Worm (Caenorhabditis elegans) whole organism, L4 larva: ENCODE data around the gene srsx-31.
"Not testable (repeated sequence)": the region's sequence is repeated elsewhere in the genome, so short reads cannot be mapped to it uniquely, and the experiment has no call there.

Experiments
- D1046.2 ChIP-seq: fragments of 200-800 bp; sonication (Bioruptor generic); IDR thresholded peaks from 2 replicates; pipeline ENCODE4 v1.3.6; 2022; ENCODE audit warnings: missing genetic modification characterization, missing compliant biosample characterization
- Y5F2A.4 ChIP-seq: fragments of 200-800 bp; sonication (Bioruptor generic); optimal IDR thresholded peaks from 2 replicates; lab custom pipeline; 2018; ENCODE audit warnings: mild to moderate bottlenecking, missing genetic modification characterization, missing compliant biosample characterization
- Y75B8A.6 ChIP-seq: fragments of 200-800 bp; sonication (Bioruptor generic); IDR thresholded peaks from 2 replicates; pipeline ENCODE4 v1.3.6; 2022; ENCODE audit warnings: missing genetic modification reagents, missing genetic modification characterization, missing compliant biosample characterization
- ZK546.5 ChIP-seq, 2 experiments: sonication (generic microtip); optimal IDR thresholded peaks; 2 replicates each; lab custom pipeline; 2017; ENCODE audit warnings: missing biosample characterization in 2 of 2, missing genetic modification characterization in 2 of 2
- aha-1 ChIP-seq: fragments of 150-350 bp; peaks from one replicate; lab custom pipeline; 2014; ENCODE audit warnings: missing biosample characterization, missing genetic modification characterization
- aly-2 ChIP-seq: sonication (generic microtip); optimal IDR thresholded peaks from 2 replicates; lab custom pipeline; 2018; ENCODE audit warnings: missing biosample characterization, missing genetic modification characterization
- ama-1 ChIP-seq: fragments of 150-350 bp; optimal IDR thresholded peaks from 2 replicates; lab custom pipeline; 2014; ENCODE audit warnings: inconsistent platforms, mixed read lengths
- attf-4 ChIP-seq: sonication (generic microtip); optimal IDR thresholded peaks from 3 replicates; lab custom pipeline; 2017; ENCODE audit warnings: missing biosample characterization, missing genetic modification characterization
- ceh-20 ChIP-seq: fragments of 200-800 bp; sonication (Bioruptor generic); IDR thresholded peaks from 2 replicates; pipeline ENCODE4 v1.3.6; 2022; ENCODE audit warnings: missing genetic modification reagents, missing genetic modification characterization, missing compliant biosample characterization
- ceh-82 ChIP-seq: sonication (generic microtip); optimal IDR thresholded peaks from 2 replicates; lab custom pipeline; 2017; ENCODE audit warnings: missing biosample characterization, missing genetic modification characterization
- ces-1 ChIP-seq: fragments of 150-350 bp; sonication (generic microtip); optimal IDR thresholded peaks from 4 replicates; lab custom pipeline; 2014; ENCODE audit warnings: missing biosample characterization, missing genetic modification reagents, missing genetic modification characterization
- ctbp-1 ChIP-seq: fragments of 200-800 bp; sonication (Bioruptor generic); IDR thresholded peaks from 2 replicates; pipeline ENCODE4 v1.3.6; 2022; ENCODE audit warnings: missing genetic modification reagents, missing genetic modification characterization, missing compliant biosample characterization
- daf-16 ChIP-seq, 3 experiments: sonication (generic microtip); optimal IDR thresholded peaks; 2 replicates each; lab custom pipeline; 2016 to 2017; ENCODE audit warnings: missing genetic modification characterization in 3 of 3, missing genetic modification reagents in 3 of 3, mild to moderate bottlenecking in 2 of 3, missing compliant biosample characterization in 2 of 3, missing biosample characterization in 1 of 3, moderate library complexity in 1 of 3
- dmd-6 ChIP-seq: fragments of 200-800 bp; sonication (Bioruptor generic); IDR thresholded peaks from 2 replicates; pipeline ENCODE4 v1.3.6; 2022; ENCODE audit warnings: missing genetic modification reagents, missing genetic modification characterization, missing compliant biosample characterization
- dpl-1 ChIP-seq: fragments of 150-350 bp; optimal IDR thresholded peaks from 2 replicates; lab custom pipeline; 2014; ENCODE audit warnings: missing biosample characterization, missing genetic modification reagents, missing genetic modification characterization
- hlh-11 ChIP-seq: fragments of 200-800 bp; sonication (Bioruptor generic); optimal IDR thresholded peaks from 2 replicates; lab custom pipeline; 2018; ENCODE audit warnings: mild to moderate bottlenecking, missing genetic modification characterization, missing compliant biosample characterization
- hmg-1.1 ChIP-seq: fragments of 200-800 bp; sonication (Bioruptor generic); IDR thresholded peaks from 2 replicates; pipeline ENCODE4 v1.3.6; 2022; ENCODE audit warnings: missing genetic modification reagents, missing genetic modification characterization, missing compliant biosample characterization
- lim-7 ChIP-seq: fragments of 200-800 bp; sonication (Bioruptor generic); IDR thresholded peaks from 2 replicates; pipeline ENCODE4 v1.3.6; 2022; ENCODE audit warnings: missing genetic modification characterization, missing compliant biosample characterization
- lin-1 ChIP-seq: fragments of 200-800 bp; sonication (Bioruptor generic); IDR thresholded peaks from 2 replicates; pipeline ENCODE4 v1.3.6; 2022; ENCODE audit warnings: missing genetic modification reagents, missing genetic modification characterization, missing compliant biosample characterization
- lin-39 ChIP-seq: fragments of 150-350 bp; optimal IDR thresholded peaks from 2 replicates; lab custom pipeline; 2014; ENCODE audit warnings: missing biosample characterization, missing genetic modification reagents, missing genetic modification characterization
- lir-3 ChIP-seq: sonication (generic microtip); optimal IDR thresholded peaks from 2 replicates; lab custom pipeline; 2016; ENCODE audit warnings: mild to moderate bottlenecking, missing genetic modification characterization, missing compliant biosample characterization
- madf-9 ChIP-seq: fragments of 200-800 bp; sonication (Bioruptor generic); conservative IDR thresholded peaks from 2 replicates; pipeline ENCODE4 v1.3.6; 2022; ENCODE audit warnings: missing genetic modification reagents, missing genetic modification characterization, missing compliant biosample characterization
- mdl-1 ChIP-seq, 2 experiments: fragments of 150-350 bp in 1 of 2; sonication (generic microtip) in 1 of 2; optimal IDR thresholded peaks; 2 replicates each; lab custom pipeline; 2014 to 2017; ENCODE audit warnings: missing biosample characterization in 2 of 2, missing genetic modification characterization in 2 of 2
- mep-1 ChIP-seq: fragments of 150-350 bp; sonication (generic microtip); optimal IDR thresholded peaks from 3 replicates; lab custom pipeline; 2014; ENCODE audit warnings: missing biosample characterization, missing genetic modification characterization
- mxl-3 ChIP-seq: fragments of 200-800 bp; sonication (Bioruptor generic); optimal IDR thresholded peaks from 2 replicates; lab custom pipeline; 2018; ENCODE audit warnings: mild to moderate bottlenecking, missing genetic modification characterization, missing compliant biosample characterization
- nhr-10 ChIP-seq: fragments of 150-350 bp; optimal IDR thresholded peaks from 2 replicates; lab custom pipeline; 2014; ENCODE audit warnings: missing biosample characterization, missing genetic modification characterization
- nhr-11 ChIP-seq: fragments of 150-350 bp; optimal IDR thresholded peaks from 2 replicates; lab custom pipeline; 2014; ENCODE audit warnings: missing biosample characterization, missing genetic modification characterization
- nhr-237 ChIP-seq: sonication (generic microtip); optimal IDR thresholded peaks from 2 replicates; lab custom pipeline; 2017; ENCODE audit warnings: missing biosample characterization, missing genetic modification characterization
- nhr-28 ChIP-seq: fragments of 150-350 bp; optimal IDR thresholded peaks from 2 replicates; lab custom pipeline; 2014; ENCODE audit warnings: missing biosample characterization, missing genetic modification characterization
- nhr-42 ChIP-seq: fragments of 200-800 bp; sonication (Bioruptor generic); IDR thresholded peaks from 2 replicates; pipeline ENCODE4 v1.3.6; 2022; ENCODE audit warnings: missing genetic modification characterization, missing compliant biosample characterization
- nhr-6 ChIP-seq: fragments of 150-350 bp; optimal IDR thresholded peaks from 2 replicates; lab custom pipeline; 2014; ENCODE audit warnings: missing biosample characterization, missing genetic modification characterization
- nhr-76 ChIP-seq: fragments of 150-350 bp; optimal IDR thresholded peaks from 2 replicates; lab custom pipeline; 2014; ENCODE audit warnings: missing biosample characterization, missing genetic modification characterization
- nhr-77 ChIP-seq: fragments of 150-350 bp; optimal IDR thresholded peaks from 2 replicates; lab custom pipeline; 2014; ENCODE audit warnings: missing biosample characterization, missing genetic modification characterization
- pha-4 ChIP-seq, 2 experiments: fragments of 150-350 bp in 1 of 2; fragments of 200-800 bp in 1 of 2; sonication (Bioruptor generic) in 1 of 2; IDR thresholded peaks in 1 of 2; optimal IDR thresholded peaks in 1 of 2; 2 replicates each; pipeline versions ENCODE4 v1.3.6 to Lab custom; 2014 to 2022; ENCODE audit warnings: missing genetic modification characterization in 2 of 2, missing genetic modification reagents in 2 of 2, missing biosample characterization in 1 of 2, missing compliant biosample characterization in 1 of 2
- saeg-2 ChIP-seq: fragments of 200-800 bp; sonication (Bioruptor generic); IDR thresholded peaks from 2 replicates; pipeline ENCODE4 v1.3.6; 2022; ENCODE audit warnings: missing genetic modification reagents, missing genetic modification characterization, missing compliant biosample characterization
- snpc-1.2 ChIP-seq: fragments of 200-800 bp; sonication (Bioruptor generic); IDR thresholded peaks from 2 replicates; pipeline ENCODE4 v1.3.6; 2022; ENCODE audit warnings: missing genetic modification reagents, missing genetic modification characterization, missing compliant biosample characterization
- spr-1 ChIP-seq: sonication (generic microtip); optimal IDR thresholded peaks from 2 replicates; lab custom pipeline; 2016; ENCODE audit warnings: mild to moderate bottlenecking, missing genetic modification characterization, missing compliant biosample characterization
- unc-39 ChIP-seq: sonication (generic microtip); optimal IDR thresholded peaks from 2 replicates; lab custom pipeline; 2017; ENCODE audit warnings: missing biosample characterization, missing genetic modification characterization
- zfp-3 ChIP-seq: fragments of 200-800 bp; sonication (Bioruptor generic); conservative IDR thresholded peaks from 2 replicates; pipeline ENCODE4 v1.3.6; 2022; ENCODE audit warnings: missing genetic modification reagents, missing genetic modification characterization, missing compliant biosample characterization

srsx-31 gene

DNA sequence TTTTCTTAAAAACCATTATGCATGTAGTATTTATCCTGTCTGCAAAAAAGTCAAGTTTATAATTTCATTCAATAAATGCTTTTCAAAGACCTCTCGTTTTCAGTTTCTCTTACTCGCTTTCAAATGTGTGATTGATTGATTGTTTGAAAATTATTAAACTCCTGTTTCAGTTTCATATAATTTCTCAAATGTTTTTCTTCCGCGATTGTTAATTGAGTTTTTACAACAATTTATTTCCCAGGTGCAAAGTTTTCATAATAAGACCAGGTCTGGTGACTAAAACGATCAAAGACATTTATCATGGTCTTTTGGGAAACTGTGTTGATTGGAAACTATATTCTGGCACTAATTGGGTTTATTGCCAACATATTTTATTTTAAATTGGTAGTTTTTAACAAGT is 39.5 kb upstream of the srsx-31 start, which contains the start of gene T03F7.6:
T03F7.6 (plus strand) TSS at position 301 of the 400 bp plus-strand sequence.
- TF ChIP-seq Y75B8A.6 (GFP tag; lab: Robert Waterston, UW) = no peak
- no peak for TF ChIP-seq nhr-10 (tag; lab: Kevin White, UChicago)
- TF ChIP-seq mep-1 (tag; lab: Kevin White, UChicago) = no peak
- TF ChIP-seq zfp-3 = no peak
- TF ChIP-seq madf-9 (GFP tag; lab: Robert Waterston, UW) = no peak
- no peak for TF ChIP-seq nhr-76 (tag; lab: Kevin White, UChicago)
- no peak for TF ChIP-seq D1046.2 (GFP tag; lab: Robert Waterston, UW)
- no peak for TF ChIP-seq lin-39 (tag; lab: Kevin White, UChicago)
- TF ChIP-seq lir-3 (tag; lab: Kevin White, UChicago) = no peak
- TF ChIP-seq hmg-1.1 (GFP tag; lab: Robert Waterston, UW) = no peak
- TF ChIP-seq dpl-1 (GFP tag; lab: Kevin White, UChicago) = no peak
- TF ChIP-seq unc-39 (tag; lab: Kevin White, UChicago) = no peak
- no peak for TF ChIP-seq nhr-237 (tag; lab: Kevin White, UChicago)
- TF ChIP-seq snpc-1.2 (GFP tag; lab: Robert Waterston, UW) = no peak
- no peak for TF ChIP-seq aha-1 (tag; lab: Kevin White, UChicago)

DNA sequence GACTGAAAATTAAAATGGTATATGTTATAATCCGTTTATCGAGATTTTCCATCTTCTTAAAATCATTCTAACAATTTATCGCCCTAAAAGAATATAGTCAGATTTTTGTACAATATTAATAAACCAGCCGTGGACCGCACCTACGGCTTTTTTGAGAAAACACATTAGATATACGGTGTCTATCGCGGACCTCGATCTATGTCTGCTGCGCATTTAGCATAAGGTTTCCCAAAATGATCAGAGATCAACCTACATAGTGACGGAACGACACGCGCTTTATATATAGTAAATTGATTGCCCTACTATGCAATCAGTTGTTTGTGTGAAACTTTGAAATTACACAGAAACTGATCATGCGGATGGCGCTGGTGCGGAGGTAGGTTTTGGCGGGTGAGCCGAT is 37.8 kb upstream of the srsx-31 start:
- TF ChIP-seq mxl-3 (GFP tag; lab: Kevin White, UChicago) = no peak
- no peak for TF ChIP-seq Y5F2A.4
- no peak for TF ChIP-seq ces-1 (GFP tag; lab: Kevin White, UChicago)
- TF ChIP-seq ctbp-1 (GFP tag; lab: Robert Waterston, UW) = no peak
- TF ChIP-seq spr-1 (tag; lab: Kevin White, UChicago) = no peak
- no peak for TF ChIP-seq nhr-11
- TF ChIP-seq ZK546.5 (tag; optimal IDR thresholded peaks at IDR 0.05; lab: Kevin White, UChicago) = no peak
- no peak for TF ChIP-seq ceh-82

DNA sequence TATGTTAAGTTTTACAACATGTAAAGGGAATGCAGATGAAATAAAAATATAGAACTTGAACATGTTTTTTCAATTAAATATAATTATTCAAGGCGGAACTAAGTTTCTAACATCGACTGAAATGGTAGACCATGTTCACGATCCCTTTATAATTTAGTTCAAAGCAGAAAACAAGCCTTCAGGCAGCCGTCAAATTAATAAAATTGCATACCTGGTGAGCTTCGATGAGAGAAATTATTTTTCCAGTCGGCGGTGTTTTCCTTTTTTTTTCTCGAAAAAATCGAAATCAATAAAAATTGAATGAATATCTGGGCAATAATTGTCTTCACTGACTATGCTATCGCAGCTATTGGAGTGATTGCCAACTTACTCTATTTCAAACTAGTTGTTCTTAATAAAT is 36.0 kb upstream of the srsx-31 start, which contains the start of gene C03E10.1:
C03E10.1 (plus strand) TSS at position 301 of the 400 bp plus-strand sequence.
- TF ChIP-seq ctbp-1 (GFP tag; lab: Robert Waterston, UW) (no peak), nhr-28 (tag; lab: Kevin White, UChicago) (no peak), nhr-42 (GFP tag; lab: Robert Waterston, UW) (no peak), attf-4 (tag; lab: Kevin White, UChicago) (no peak)

DNA sequence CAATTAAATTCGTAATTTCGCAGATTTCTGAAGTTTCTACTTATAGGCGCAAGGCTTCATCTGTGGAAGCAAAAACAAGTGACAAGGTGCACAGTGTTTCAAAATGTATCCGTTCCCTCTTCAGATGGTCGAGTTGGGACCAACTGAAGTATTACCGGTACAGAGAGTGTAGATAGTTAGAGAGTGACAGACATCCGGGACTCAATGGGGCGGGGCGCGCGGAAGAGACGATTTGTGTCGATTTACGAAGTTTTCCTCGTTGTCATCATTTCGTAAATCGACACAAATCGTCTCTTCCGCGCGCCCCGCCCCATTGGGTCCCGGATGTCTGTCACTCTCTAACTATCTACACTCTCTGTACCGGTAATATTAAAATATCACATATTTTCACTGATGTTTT is 31.2 kb upstream of the srsx-31 start, which contains the start of gene C03E10.3:
C03E10.3 (plus strand) TSS at position 301 of the 400 bp plus-strand sequence.
- not testable (repeated sequence) for TF ChIP-seq nhr-11; nhr-237 (tag; lab: Kevin White, UChicago); dmd-6 (GFP tag; lab: Robert Waterston, UW)

DNA sequence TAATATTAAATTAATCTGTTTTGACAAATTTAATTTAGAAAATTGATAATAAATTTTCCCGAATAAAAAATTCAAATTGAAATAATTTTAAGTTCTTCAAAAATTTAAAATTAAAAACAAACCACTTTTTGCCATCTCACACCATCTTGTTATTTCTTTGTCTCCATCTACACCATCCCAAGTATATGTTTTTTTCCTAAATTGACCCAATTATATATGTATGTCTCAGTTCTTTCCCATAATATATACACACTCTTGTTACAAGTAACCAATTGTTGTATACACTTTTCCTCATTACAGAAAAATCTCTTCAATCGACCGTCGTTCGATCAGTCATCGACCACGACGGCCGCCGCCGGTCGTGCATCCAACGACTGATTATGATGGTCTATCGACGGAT is 27.4 kb upstream of the srsx-31 start, which contains the start of gene gly-20:
gly-20 (plus strand) TSS at position 301 of the 400 bp plus-strand sequence.
- TF ChIP-seq lim-7 (GFP tag; lab: Robert Waterston, UW) (no peak), daf-16 (GFP tag; optimal IDR thresholded peaks at IDR 0.05; lab: Kevin White, UChicago) (no peak), daf-16 (tag; optimal IDR thresholded peaks at IDR 0.05; lab: Kevin White, UChicago) (no peak), ama-1 (lab: Kevin White, UChicago) (no peak), pha-4 (GFP tag; IDR thresholded peaks at IDR 0.05; lab: Robert Waterston, UW) (no peak), pha-4 (tag; optimal IDR thresholded peaks at IDR 0.05; lab: Kevin White, UChicago) (no peak), hlh-11 (no peak), spr-1 (tag; lab: Kevin White, UChicago) (no peak), mep-1 (tag; lab: Kevin White, UChicago) (no peak), lin-1 (GFP tag; lab: Robert Waterston, UW) (no peak), nhr-6 (tag; lab: Kevin White, UChicago) (no peak), mdl-1 (tag; optimal IDR thresholded peaks at IDR 0.05; lab: Kevin White, UChicago) (no peak), nhr-77 (tag; lab: Kevin White, UChicago) (no peak), aly-2 (tag; lab: Kevin White, UChicago) (no peak), saeg-2 (GFP tag; lab: Robert Waterston, UW) (no peak), nhr-237 (tag; lab: Kevin White, UChicago) (no peak), ceh-20 (no peak)
- TF ChIP-seq, all 104 proteins: peak for 0
